Worm (Caenorhabditis elegans) whole organism, L4/young adult: ENCODE measurements around the gene C46C2.5.
A peak's percentile ranks its signal among the peaks of the same experiment; 100 is the strongest.

Experiments
- W03F9.2 ChIP-seq: fragments of 150-350 bp; optimal IDR thresholded peaks from 2 replicates; lab custom pipeline; 2014; ENCODE audit warnings: missing biosample characterization, missing genetic modification characterization
- dao-5 ChIP-seq: sonication (generic microtip); optimal IDR thresholded peaks from 2 replicates; lab custom pipeline; 2016; ENCODE audit warnings: missing genotype, missing genetic modification characterization, moderate library complexity, missing compliant biosample characterization
- him-1 ChIP-seq: sonication (generic microtip); optimal IDR thresholded peaks from 2 replicates; lab custom pipeline; 2016; ENCODE audit warnings: missing genotype, missing genetic modification reagents, missing genetic modification characterization, missing compliant biosample characterization

The C46C2.5 gene

DNA sequence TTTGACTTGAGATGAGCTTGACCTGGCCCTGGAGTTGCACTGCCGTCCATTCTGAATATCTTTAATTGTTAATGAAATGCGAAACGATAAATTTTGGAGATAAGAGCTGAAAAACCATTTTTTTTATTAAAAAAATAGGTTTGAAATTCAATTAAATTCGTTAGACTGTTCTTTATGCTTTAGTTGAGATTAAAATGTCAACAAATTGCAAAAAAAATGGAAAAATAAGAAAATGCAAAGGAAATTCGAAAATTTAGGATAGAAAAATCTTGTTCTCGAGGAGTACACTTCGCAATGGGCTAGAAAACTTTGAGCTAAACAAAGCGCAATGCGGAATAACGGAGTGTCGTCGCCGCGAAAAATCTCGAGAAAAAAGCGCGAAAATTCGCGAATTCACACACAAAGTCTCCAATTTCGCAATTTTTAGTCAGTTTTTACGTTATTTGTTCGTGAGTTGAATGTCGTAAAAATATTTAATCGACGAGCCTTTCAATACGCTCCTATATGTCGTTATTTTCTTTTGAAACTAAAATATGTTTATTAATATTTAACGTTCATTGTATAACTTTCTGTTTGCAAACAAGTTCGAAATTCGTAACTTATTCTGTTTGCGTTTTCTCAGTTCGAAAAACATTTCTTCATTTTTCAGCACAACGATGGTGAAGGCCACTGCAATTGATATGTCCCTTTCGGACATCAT is 45.5 kb downstream of the C46C2.5 start, which contains the start of the genes rpb-12 and aly-2:
rpb-12 (minus strand) TSS at position 51 of the 700 bp plus-strand sequence.
aly-2 (plus strand) TSS at position 650 of the 700 bp plus-strand sequence.
- TF ChIP-seq dao-5 (no peak), W03F9.2 (peak; percentile 43), him-1 (no peak)

DNA sequence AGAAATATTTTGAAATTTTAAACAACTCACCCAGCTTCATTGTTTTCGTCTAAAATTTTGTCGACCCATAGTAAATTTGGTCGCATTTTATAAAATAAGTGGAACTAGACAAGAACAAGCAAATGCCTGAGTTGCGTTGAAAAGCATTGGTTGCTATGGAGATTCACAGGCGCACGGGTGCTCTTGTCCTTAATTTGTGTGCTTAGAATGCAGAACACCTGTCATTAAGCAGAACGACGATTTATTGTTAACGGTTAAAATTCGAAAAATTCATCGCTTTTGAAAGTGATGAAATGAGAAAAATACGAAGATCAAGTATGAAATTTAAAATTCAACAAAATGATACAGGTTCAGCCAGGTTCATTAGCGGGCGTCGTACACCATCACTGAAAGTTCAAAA is 46.3 kb downstream of the C46C2.5 start, which contains the start of gene daf-10:
daf-10 (minus strand) TSS at position 101 of the 400 bp plus-strand sequence.
- TF ChIP-seq him-1: no peak
- no peak for TF ChIP-seq W03F9.2
- TF ChIP-seq dao-5: no peak

DNA sequence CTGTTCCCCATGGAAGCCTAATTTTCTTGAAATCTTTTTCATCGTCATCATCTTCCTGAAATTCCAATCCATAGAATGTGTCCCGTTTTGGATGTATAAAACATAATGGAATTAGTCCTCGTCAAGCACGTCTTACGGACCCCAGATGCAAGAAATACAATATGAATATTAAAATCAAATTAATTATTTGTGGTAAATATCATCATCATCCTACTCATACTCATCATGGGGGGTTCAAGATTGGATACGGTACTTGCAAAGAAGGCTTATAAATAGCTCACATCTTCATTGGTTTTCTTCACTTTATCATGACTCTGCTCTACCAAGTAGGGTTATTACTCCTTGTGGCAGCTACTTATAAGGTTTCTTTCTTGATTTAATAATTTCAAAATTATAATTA is 48.0 kb downstream of the C46C2.5 start, which contains the start of gene flp-1:
flp-1 (plus strand) TSS at position 301 of the 400 bp plus-strand sequence.
- TF ChIP-seq dao-5 (no peak), him-1 (no peak), W03F9.2 (no peak)
